Fruit fly (Drosophila melanogaster) whole organism, embryonic: ENCODE data around the gene CG15480.

ENCODE experiments used
- Awh ChIP-seq: fragments of 200-800 bp; sonication (Bioruptor generic); IDR thresholded peaks from 2 replicates; pipeline ENCODE4, ENCODE4 v1.3.6; 2022; ENCODE audit warnings: missing biosample characterization, missing genetic modification characterization
- Bdp1 ChIP-seq: fragments of 200-800 bp; sonication (Bioruptor generic); optimal IDR thresholded peaks from 3 replicates; lab custom pipeline; 2016; ENCODE audit warnings: missing biosample characterization, missing genetic modification characterization
- CG12299 ChIP-seq: fragments of 200-800 bp; sonication (Bioruptor generic); optimal IDR thresholded peaks from 2 replicates; lab custom pipeline; 2018; ENCODE audit warnings: missing biosample characterization, mild to moderate bottlenecking, missing genetic modification characterization
- CG12942 ChIP-seq: fragments of 200-800 bp; sonication (Bioruptor generic); optimal IDR thresholded peaks from 3 replicates; lab custom pipeline; 2016; ENCODE audit warnings: missing biosample characterization, missing genetic modification characterization
- CG15011 ChIP-seq: fragments of 200-800 bp; sonication (Bioruptor generic); optimal IDR thresholded peaks from 3 replicates; lab custom pipeline; 2018; ENCODE audit warnings: missing biosample characterization, mild to moderate bottlenecking, missing genetic modification characterization
- CG15696 ChIP-seq: fragments of 200-800 bp; sonication (Bioruptor generic); optimal IDR thresholded peaks from 2 replicates; lab custom pipeline; 2019; ENCODE audit warnings: missing biosample characterization, mild to moderate bottlenecking, missing genetic modification characterization, moderate library complexity
- CG1647 ChIP-seq: fragments of 200-800 bp; sonication (Bioruptor generic); optimal IDR thresholded peaks from 3 replicates; lab custom pipeline; 2016; ENCODE audit warnings: missing biosample characterization, missing genetic modification characterization
- CG16779 ChIP-seq: fragments of 200-800 bp; sonication (Bioruptor generic); IDR thresholded peaks from 2 replicates; pipeline ENCODE4 v1.3.6; 2022; ENCODE audit warnings: missing biosample characterization, missing genetic modification characterization
- CG17568 ChIP-seq: fragments of 200-800 bp; sonication (Bioruptor generic); optimal IDR thresholded peaks from 2 replicates; lab custom pipeline; 2018; ENCODE audit warnings: missing biosample characterization, mild to moderate bottlenecking, missing genetic modification characterization, moderate library complexity
- CG17802 ChIP-seq: fragments of 200-800 bp; sonication (Bioruptor generic); optimal IDR thresholded peaks from 2 replicates; lab custom pipeline; 2018; ENCODE audit warnings: missing biosample characterization, mild to moderate bottlenecking, missing genetic modification characterization, moderate library complexity
- CG33557 ChIP-seq: fragments of 200-800 bp; sonication (Bioruptor generic); optimal IDR thresholded peaks from 2 replicates; lab custom pipeline; 2019; ENCODE audit warnings: missing biosample characterization, mild to moderate bottlenecking, missing genetic modification characterization, moderate library complexity
- CG4360 ChIP-seq: fragments of 200-800 bp; sonication (Bioruptor generic); IDR thresholded peaks from 2 replicates; pipeline ENCODE4 v1.3.6; 2022; ENCODE audit warnings: missing biosample characterization, missing genetic modification characterization
- CG4404 ChIP-seq: fragments of 200-800 bp; sonication (Bioruptor generic); IDR thresholded peaks from 2 replicates; pipeline ENCODE4 v1.3.6; 2022; ENCODE audit warnings: missing biosample characterization, missing genetic modification characterization
- CG4820 ChIP-seq: fragments of 200-800 bp; sonication (Bioruptor generic); optimal IDR thresholded peaks from 3 replicates; lab custom pipeline; 2016; ENCODE audit warnings: missing biosample characterization, missing genetic modification characterization
- CG4854 ChIP-seq: fragments of 200-800 bp; sonication (Bioruptor generic); optimal IDR thresholded peaks from 2 replicates; lab custom pipeline; 2016; ENCODE audit warnings: missing biosample characterization, missing genetic modification characterization, inconsistent platforms
- CG7271 ChIP-seq: fragments of 200-800 bp; sonication (Bioruptor generic); optimal IDR thresholded peaks from 2 replicates; lab custom pipeline; 2018; ENCODE audit warnings: missing biosample characterization, mild to moderate bottlenecking, missing genetic modification characterization, moderate library complexity
- CG7963 ChIP-seq: fragments of 200-800 bp; sonication (Bioruptor generic); IDR thresholded peaks from 3 replicates; pipeline ENCODE4 v1.3.6; 2022; ENCODE audit warnings: missing biosample characterization, missing genetic modification characterization; ENCODE audit not compliant: partially characterized antibody
- CG9876 ChIP-seq: fragments of 200-800 bp; sonication (Bioruptor generic); optimal IDR thresholded peaks from 2 replicates; lab custom pipeline; 2016; ENCODE audit warnings: missing biosample characterization, missing genetic modification characterization
- Chrac-16 ChIP-seq: fragments of 200-800 bp; sonication (Bioruptor generic); optimal IDR thresholded peaks from 3 replicates; lab custom pipeline; 2016; ENCODE audit warnings: missing biosample characterization, missing genetic modification characterization
- Dek ChIP-seq: fragments of 200-800 bp; sonication (Bioruptor generic); optimal IDR thresholded peaks from 3 replicates; lab custom pipeline; 2019; ENCODE audit warnings: missing biosample characterization, mild to moderate bottlenecking, missing genetic modification characterization, moderate library complexity
- Dip3 ChIP-seq: fragments of 200-800 bp; sonication (Bioruptor generic); optimal IDR thresholded peaks from 3 replicates; lab custom pipeline; 2016; ENCODE audit warnings: missing biosample characterization, missing genetic modification characterization
- Eip74EF ChIP-seq, 2 experiments: fragments of 200-800 bp in 1 of 2; fragments of >200 bp in 1 of 2; sonication (Bioruptor generic) in 1 of 2; optimal IDR thresholded peaks; 2 replicates each; lab custom pipeline; 2017 to 2019; ENCODE audit warnings: missing biosample characterization in 2 of 2, missing genetic modification characterization in 2 of 2, mild to moderate bottlenecking in 1 of 2, moderate library complexity in 1 of 2
- HLH54F ChIP-seq: fragments of 200-800 bp; sonication (Bioruptor generic); optimal IDR thresholded peaks from 3 replicates; lab custom pipeline; 2016; ENCODE audit warnings: missing biosample characterization, missing genetic modification characterization
- Hr39 ChIP-seq: fragments of >200 bp; optimal IDR thresholded peaks from 2 replicates; lab custom pipeline; 2017
- Kr ChIP-seq: fragments of 200-800 bp; sonication (Bioruptor generic); optimal IDR thresholded peaks from 2 replicates; lab custom pipeline; 2017; ENCODE audit warnings: missing biosample characterization, mild to moderate bottlenecking, missing genetic modification characterization
- MESR4 ChIP-seq: fragments of 200-800 bp; sonication (Bioruptor generic); optimal IDR thresholded peaks from 2 replicates; lab custom pipeline; 2018; ENCODE audit warnings: missing biosample characterization, mild to moderate bottlenecking, missing genetic modification characterization, moderate library complexity
- NfI ChIP-seq: fragments of 200-800 bp; sonication (Bioruptor generic); optimal IDR thresholded peaks from 3 replicates; lab custom pipeline; 2018; ENCODE audit warnings: missing biosample characterization, mild to moderate bottlenecking, missing genetic modification characterization, moderate library complexity
- Opbp ChIP-seq: fragments of 200-800 bp; sonication (Bioruptor generic); IDR thresholded peaks from 3 replicates; pipeline ENCODE4 v1.3.6; 2022; ENCODE audit warnings: missing biosample characterization, missing genetic modification characterization; ENCODE audit not compliant: partially characterized antibody
- Poxn ChIP-seq: fragments of 200-800 bp; sonication (Bioruptor generic); IDR thresholded peaks from 2 replicates; pipeline ENCODE4 v1.3.6; 2022; ENCODE audit warnings: missing biosample characterization, missing genetic modification characterization
- az2 ChIP-seq: fragments of 200-800 bp; sonication (Bioruptor generic); optimal IDR thresholded peaks from 3 replicates; lab custom pipeline; 2016; ENCODE audit warnings: missing biosample characterization, missing genetic modification characterization
- bigmax ChIP-seq: fragments of 200-800 bp; sonication (Bioruptor generic); optimal IDR thresholded peaks from 2 replicates; lab custom pipeline; 2018; ENCODE audit warnings: missing biosample characterization, mild to moderate bottlenecking, missing genetic modification characterization
- btn ChIP-seq: fragments of 200-800 bp; sonication (Bioruptor generic); optimal IDR thresholded peaks from 2 replicates; lab custom pipeline; 2016; ENCODE audit warnings: missing biosample characterization, missing genetic modification characterization
- chinmo ChIP-seq: fragments of 200-800 bp; sonication (Bioruptor generic); IDR thresholded peaks from 4 replicates; pipeline ENCODE4 v1.3.6; 2022; ENCODE audit warnings: missing biosample characterization, missing genetic modification characterization; ENCODE audit not compliant: partially characterized antibody
- ci ChIP-seq: fragments of 200-800 bp; sonication (Bioruptor generic); IDR thresholded peaks from 3 replicates; pipeline ENCODE4 v1.3.6; 2022; ENCODE audit warnings: missing biosample characterization, missing genetic modification characterization
- crp ChIP-seq, 2 experiments: fragments of 200-800 bp; sonication (Bioruptor generic); optimal IDR thresholded peaks; 2 replicates in 1 of 2; 3 replicates in 1 of 2; lab custom pipeline; 2017; ENCODE audit warnings: missing biosample characterization in 2 of 2, missing genetic modification characterization in 2 of 2, mild to moderate bottlenecking in 1 of 2, moderate library complexity in 1 of 2
- dysf ChIP-seq: fragments of 200-800 bp; sonication (Bioruptor generic); IDR thresholded peaks from 3 replicates; pipeline ENCODE4 v1.3.6; 2022; ENCODE audit warnings: missing biosample characterization, missing genetic modification characterization
- fru ChIP-seq: fragments of >200 bp; optimal IDR thresholded peaks from 2 replicates; lab custom pipeline; 2017
- gfzf ChIP-seq: fragments of 200-800 bp; sonication (Bioruptor generic); optimal IDR thresholded peaks from 2 replicates; lab custom pipeline; 2016; ENCODE audit warnings: missing biosample characterization, mild to moderate bottlenecking, missing genetic modification characterization, moderate library complexity
- maf-S ChIP-seq: fragments of 200-800 bp; sonication (Bioruptor generic); optimal IDR thresholded peaks from 2 replicates; lab custom pipeline; 2016; ENCODE audit warnings: missing biosample characterization, missing genetic modification characterization
- mld ChIP-seq: fragments of 200-800 bp; sonication (Bioruptor generic); IDR thresholded peaks from 3 replicates; pipeline ENCODE4 v1.3.6; 2022; ENCODE audit warnings: missing biosample characterization, missing genetic modification characterization; ENCODE audit not compliant: partially characterized antibody
- onecut ChIP-seq: fragments of 200-800 bp; sonication (Bioruptor generic); IDR thresholded peaks from 2 replicates; pipeline ENCODE4 v1.3.6; 2022; ENCODE audit warnings: missing biosample characterization, missing genetic modification characterization
- p53 ChIP-seq: fragments of 200-800 bp; sonication (Bioruptor generic); optimal IDR thresholded peaks from 2 replicates; lab custom pipeline; 2016; ENCODE audit warnings: missing biosample characterization, missing genetic modification characterization
- pan ChIP-seq, 4 experiments: fragments of >200 bp in 3 of 4; fragments of 200-800 bp in 1 of 4; sonication (Bioruptor generic) in 1 of 4; optimal IDR thresholded peaks in 3 of 4; IDR thresholded peaks in 1 of 4; 2 replicates each; pipeline versions ENCODE4 v1.3.6 to Lab custom; 2017 to 2022; ENCODE audit warnings: missing biosample characterization in 2 of 4, missing genetic modification characterization in 2 of 4, mixed read lengths in 1 of 4
- pho ChIP-seq: fragments of 200-800 bp; sonication (Bioruptor generic); optimal IDR thresholded peaks from 2 replicates; lab custom pipeline; 2016; ENCODE audit warnings: missing biosample characterization, missing genetic modification characterization
- ranshi ChIP-seq: fragments of 200-800 bp; sonication (Bioruptor generic); IDR thresholded peaks from 2 replicates; pipeline ENCODE4 v1.3.6; 2022; ENCODE audit warnings: missing biosample characterization, missing genetic modification characterization
- sima ChIP-seq: fragments of 200-800 bp; sonication (Bioruptor generic); optimal IDR thresholded peaks from 2 replicates; lab custom pipeline; 2016; ENCODE audit warnings: missing biosample characterization, missing genetic modification characterization
- slbo ChIP-seq: fragments of 200-800 bp; sonication (Bioruptor generic); IDR thresholded peaks from 2 replicates; pipeline ENCODE4 v1.3.6; 2022; ENCODE audit warnings: missing biosample characterization, missing genetic modification characterization
- sr ChIP-seq: fragments of 200-800 bp; sonication (Bioruptor generic); IDR thresholded peaks from 3 replicates; pipeline ENCODE4 v1.3.6; 2022; ENCODE audit warnings: missing biosample characterization, missing genetic modification characterization
- stwl ChIP-seq: fragments of 200-800 bp; sonication (Bioruptor generic); optimal IDR thresholded peaks from 3 replicates; lab custom pipeline; 2018; ENCODE audit warnings: missing biosample characterization, mild to moderate bottlenecking, missing genetic modification characterization, moderate library complexity
- tin ChIP-seq: fragments of 200-800 bp; sonication (Bioruptor generic); optimal IDR thresholded peaks from 3 replicates; lab custom pipeline; 2016; ENCODE audit warnings: missing biosample characterization, missing genetic modification characterization
- ttk ChIP-seq: fragments of 200-800 bp; sonication (Bioruptor generic); IDR thresholded peaks from 2 replicates; pipeline ENCODE4 v2.1.2; 2022; ENCODE audit warnings: missing biosample characterization, missing genetic modification characterization
- zen ChIP-seq: fragments of 200-800 bp; sonication (Bioruptor generic); optimal IDR thresholded peaks from 3 replicates; lab custom pipeline; 2018; ENCODE audit warnings: missing biosample characterization, mild to moderate bottlenecking, missing genetic modification characterization, moderate library complexity

Gene CG15480

DNA sequence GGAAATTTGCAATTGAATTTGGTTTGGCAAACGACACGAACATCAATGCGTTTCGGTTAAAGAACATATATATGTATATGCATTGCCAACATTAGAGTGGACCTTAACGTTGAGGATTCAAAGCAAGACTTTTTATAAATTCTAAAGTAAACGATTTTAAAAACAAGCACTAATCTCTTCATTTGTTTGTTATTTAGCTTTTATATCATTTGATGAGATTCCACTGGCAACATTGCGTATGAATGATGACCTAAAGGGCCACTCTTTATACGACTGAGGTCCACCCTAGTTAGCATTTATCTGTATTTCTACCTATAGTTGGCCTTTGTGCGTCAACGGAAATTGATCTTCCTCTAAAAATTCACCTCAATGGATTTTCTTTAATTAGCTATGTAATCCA is 33.6 kb upstream of the CG15480 start (continued):
- TF ChIP-seq mld (GFP tag; lab: Robert Waterston, UW) (no peak), CG16779 (GFP tag; lab: Robert Waterston, UW) (no peak), HLH54F (GFP tag; lab: Kevin White, UChicago) (no peak), CG4360 (GFP tag; lab: Robert Waterston, UW) (no peak), az2 (no peak), CG9876 (no peak), pho (GFP tag; lab: Kevin White, UChicago) (no peak), p53 (GFP tag; lab: Kevin White, UChicago) (no peak), CG7963 (no peak), maf-S (GFP tag; lab: Kevin White, UChicago) (no peak), onecut (GFP tag; lab: Robert Waterston, UW) (no peak), sima (GFP tag; lab: Kevin White, UChicago) (no peak), crp (GFP tag; optimal IDR thresholded peaks at IDR 0.05; lab: Kevin White, UChicago) (no peak), gfzf (no peak), CG4854 (GFP tag; lab: Kevin White, UChicago) (no peak), CG12299 (tag; lab: Kevin White, UChicago) (no peak), CG33557 (GFP tag; lab: Kevin White, UChicago) (no peak), CG12942 (GFP tag; lab: Kevin White, UChicago) (no peak), chinmo (no peak), fru (no peak), zen (tag; lab: Kevin White, UChicago) (no peak), Dip3 (no peak), CG17802 (no peak), pan (optimal IDR thresholded peaks at IDR 0.05; lab: Kevin White, UChicago) (no peak), pan (GFP tag; optimal IDR thresholded peaks at IDR 0.05 in 1 of 2, IDR thresholded peaks at IDR 0.05 in 1 of 2) (no peak), sr (GFP tag; lab: Robert Waterston, UW) (no peak), Hr39 (lab: Kevin White, UChicago) (no peak), CG1647 (GFP tag; lab: Kevin White, UChicago) (no peak), tin (no peak), Kr (no peak), CG7271 (tag; lab: Kevin White, UChicago) (no peak), dysf (no peak)
- TF ChIP-seq, all 482 proteins: peak for 46

dm6 chr2L:13257177-13257576 is 32.1 kb upstream of the CG15480 start, which contains the start of gene Naa20B:
Gene Naa20B, plus strand, starts transcription at chr2L:13257477.
- TF ChIP-seq CG15696: no peak
- no peak for TF ChIP-seq Eip74EF (GFP tag; optimal IDR thresholded peaks at IDR 0.05; lab: Kevin White, UChicago)
- TF ChIP-seq Chrac-16: no peak
- no peak for TF ChIP-seq CG17568 (GFP tag; lab: Kevin White, UChicago)
- no peak for TF ChIP-seq stwl

DNA sequence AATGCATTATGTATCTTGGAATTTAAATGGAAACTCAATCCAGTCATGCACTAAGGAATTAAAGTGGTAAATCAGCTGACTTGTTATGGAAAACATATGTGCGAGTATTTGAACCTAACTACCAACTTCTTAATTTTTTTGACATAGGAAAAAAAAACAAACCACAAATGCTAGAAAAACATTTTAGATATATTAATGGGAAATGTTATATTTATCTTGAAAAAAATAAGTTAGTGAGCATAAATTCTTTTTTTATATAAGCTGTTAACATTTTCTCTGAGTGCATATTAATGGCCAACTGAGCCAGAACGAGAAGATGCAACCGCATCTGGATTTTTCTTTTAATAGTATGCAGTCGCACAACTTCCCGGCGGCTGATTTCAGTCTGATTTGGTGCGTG is 26.1 kb upstream of the CG15480 start:
- TF ChIP-seq MESR4: no peak
- no peak for TF ChIP-seq bigmax (GFP tag; lab: Kevin White, UChicago)
- TF ChIP-seq CG4820: no peak
- TF ChIP-seq slbo (GFP tag; lab: Robert Waterston, UW): no peak
- no peak for TF ChIP-seq btn
- TF ChIP-seq CG4404 (GFP tag; lab: Robert Waterston, UW): no peak
- no peak for TF ChIP-seq ranshi
- no peak for TF ChIP-seq Bdp1 (GFP tag; lab: Kevin White, UChicago)
- TF ChIP-seq Awh (GFP tag; lab: Robert Waterston, UW): no peak
- TF ChIP-seq Dek: no peak
- no peak for TF ChIP-seq ci (GFP tag; lab: Robert Waterston, UW)
- TF ChIP-seq NfI (GFP tag; lab: Kevin White, UChicago): no peak
- TF ChIP-seq Poxn: no peak
- no peak for TF ChIP-seq Opbp (GFP tag; lab: Robert Waterston, UW)
- no peak for TF ChIP-seq ttk (GFP tag; lab: Robert Waterston, UW)
- TF ChIP-seq CG15011 (GFP tag; lab: Kevin White, UChicago): no peak
